Fruit fly (Drosophila melanogaster) whole organism, embryonic: ENCODE data around the gene CG17264.

Source experiments
- Adf1 ChIP-seq: fragments of 200-800 bp; sonication (Bioruptor generic); IDR thresholded peaks from 2 replicates; pipeline ENCODE4 v1.3.6; 2022; ENCODE audit warnings: missing biosample characterization, missing genetic modification characterization
- Aef1 ChIP-seq: fragments of 200-800 bp; sonication (Bioruptor generic); IDR thresholded peaks from 3 replicates; pipeline ENCODE4 v1.3.6; 2022; ENCODE audit warnings: missing biosample characterization, missing genetic modification characterization
- Asciz ChIP-seq: fragments of 200-800 bp; sonication (Bioruptor generic); optimal IDR thresholded peaks from 2 replicates; lab custom pipeline; 2017; ENCODE audit warnings: missing biosample characterization, mild to moderate bottlenecking, missing genetic modification characterization, missing genetic modification reagents
- CG10366 ChIP-seq: fragments of 200-800 bp; sonication (Bioruptor generic); IDR thresholded peaks from 2 replicates; pipeline ENCODE4 v1.3.6; 2022; ENCODE audit warnings: missing biosample characterization, missing genetic modification characterization
- CG10431 ChIP-seq: fragments of 200-800 bp; sonication (Bioruptor generic); optimal IDR thresholded peaks from 3 replicates; lab custom pipeline; 2018; ENCODE audit warnings: missing biosample characterization, mild to moderate bottlenecking, missing genetic modification characterization
- CG11247 ChIP-seq: fragments of 200-800 bp; sonication (Bioruptor generic); IDR thresholded peaks from 2 replicates; pipeline ENCODE4 v1.3.6; 2022; ENCODE audit warnings: missing biosample characterization, missing genetic modification characterization
- CG11456 ChIP-seq: fragments of 200-800 bp; sonication (Bioruptor generic); IDR thresholded peaks from 3 replicates; pipeline ENCODE4 v1.3.6; 2022; ENCODE audit warnings: missing biosample characterization, missing genetic modification characterization
- CG11696 ChIP-seq: fragments of 200-800 bp; sonication (Bioruptor generic); IDR thresholded peaks from 2 replicates; pipeline ENCODE4 v1.3.6; 2022; ENCODE audit warnings: missing biosample characterization, missing genetic modification characterization
- CG12942 ChIP-seq: fragments of 200-800 bp; sonication (Bioruptor generic); optimal IDR thresholded peaks from 3 replicates; lab custom pipeline; 2016; ENCODE audit warnings: missing biosample characterization, missing genetic modification characterization
- CG14860 ChIP-seq: fragments of 200-800 bp; sonication (Bioruptor generic); IDR thresholded peaks from 3 replicates; pipeline ENCODE4 v1.3.6; 2022; ENCODE audit warnings: missing biosample characterization, missing genetic modification characterization; ENCODE audit not compliant: partially characterized antibody
- CG15601 ChIP-seq: fragments of 200-800 bp; sonication (Bioruptor generic); optimal IDR thresholded peaks from 3 replicates; lab custom pipeline; 2019; ENCODE audit warnings: missing biosample characterization, mild to moderate bottlenecking, missing genetic modification characterization, moderate library complexity
- CG17186 ChIP-seq: fragments of 200-800 bp; sonication (Bioruptor generic); optimal IDR thresholded peaks from 3 replicates; lab custom pipeline; 2017; ENCODE audit warnings: missing biosample characterization, missing genetic modification reagents, missing genetic modification characterization
- CG17328 ChIP-seq: fragments of 200-800 bp; sonication (Bioruptor generic); IDR thresholded peaks from 2 replicates; pipeline ENCODE4 v1.3.6; 2022; ENCODE audit warnings: missing biosample characterization, missing genetic modification characterization
- CG18262 ChIP-seq: fragments of 200-800 bp; optimal IDR thresholded peaks from 3 replicates; lab custom pipeline; 2019; ENCODE audit warnings: missing biosample characterization, mild to moderate bottlenecking, missing genetic modification characterization, moderate library complexity
- CG2202 ChIP-seq: fragments of 200-800 bp; sonication (Bioruptor generic); optimal IDR thresholded peaks from 2 replicates; lab custom pipeline; 2018; ENCODE audit warnings: missing biosample characterization, mild to moderate bottlenecking, missing genetic modification characterization
- CG31441 ChIP-seq: fragments of 200-800 bp; sonication (Bioruptor generic); IDR thresholded peaks from 2 replicates; pipeline ENCODE4 v1.3.6; 2022; ENCODE audit warnings: missing biosample characterization, missing genetic modification characterization
- CG33557 ChIP-seq: fragments of 200-800 bp; sonication (Bioruptor generic); optimal IDR thresholded peaks from 2 replicates; lab custom pipeline; 2019; ENCODE audit warnings: missing biosample characterization, mild to moderate bottlenecking, missing genetic modification characterization, moderate library complexity
- CG4854 ChIP-seq: fragments of 200-800 bp; sonication (Bioruptor generic); optimal IDR thresholded peaks from 2 replicates; lab custom pipeline; 2016; ENCODE audit warnings: missing biosample characterization, missing genetic modification characterization, inconsistent platforms
- CG5953 ChIP-seq: fragments of 200-800 bp; sonication (Bioruptor generic); IDR thresholded peaks from 2 replicates; pipeline ENCODE4 v1.3.6; 2022; ENCODE audit warnings: missing biosample characterization, missing genetic modification characterization
- CG6683 ChIP-seq: fragments of 200-800 bp; sonication (Bioruptor generic); optimal IDR thresholded peaks from 2 replicates; lab custom pipeline; 2017; ENCODE audit warnings: missing biosample characterization, mild to moderate bottlenecking, missing genetic modification characterization, missing genetic modification reagents
- CG8944 ChIP-seq: fragments of 200-800 bp; sonication (Bioruptor generic); optimal IDR thresholded peaks from 3 replicates; lab custom pipeline; 2016; ENCODE audit warnings: missing biosample characterization, missing genetic modification characterization
- CHES-1-like ChIP-seq: fragments of 200-800 bp; sonication (Bioruptor generic); optimal IDR thresholded peaks from 2 replicates; lab custom pipeline; 2016; ENCODE audit warnings: missing biosample characterization, missing genetic modification characterization
- CkIIα-i1 ChIP-seq: fragments of 200-800 bp; sonication (Bioruptor generic); IDR thresholded peaks from 2 replicates; pipeline ENCODE4 v1.3.6; 2022; ENCODE audit warnings: missing biosample characterization, missing genetic modification characterization
- Dfd ChIP-seq, 2 experiments: fragments of >200 bp; optimal IDR thresholded peaks; 2 replicates each; lab custom pipeline; 2017; ENCODE audit warnings: missing biosample characterization in 2 of 2, missing genetic modification characterization in 2 of 2
- Dll ChIP-seq: fragments of 200-800 bp; sonication (Bioruptor generic); IDR thresholded peaks from 4 replicates; pipeline ENCODE4 v1.3.6; 2022; ENCODE audit warnings: missing biosample characterization, missing genetic modification characterization; ENCODE audit not compliant: partially characterized antibody
- Drgx ChIP-seq: fragments of 200-800 bp; sonication (Bioruptor generic); IDR thresholded peaks from 2 replicates; pipeline ENCODE4 v1.3.6; 2022; ENCODE audit warnings: missing biosample characterization, missing genetic modification characterization
- E2f1 ChIP-seq: fragments of 200-800 bp; sonication (Bioruptor generic); IDR thresholded peaks from 2 replicates; pipeline ENCODE4 v1.3.6; 2022; ENCODE audit warnings: missing biosample characterization, missing genetic modification characterization
- Ets97D ChIP-seq: fragments of 200-800 bp; sonication (Bioruptor generic); optimal IDR thresholded peaks from 3 replicates; lab custom pipeline; 2016; ENCODE audit warnings: missing biosample characterization, missing genetic modification characterization
- Jarid2 ChIP-seq: fragments of 200-800 bp; sonication (Bioruptor generic); optimal IDR thresholded peaks from 3 replicates; lab custom pipeline; 2017; ENCODE audit warnings: mild to moderate bottlenecking, missing biosample characterization, missing genetic modification reagents, missing genetic modification characterization
- Mes4 ChIP-seq: fragments of 200-800 bp; sonication (Bioruptor generic); optimal IDR thresholded peaks from 2 replicates; lab custom pipeline; 2016; ENCODE audit warnings: missing biosample characterization, missing genetic modification characterization
- Myb ChIP-seq: fragments of 200-800 bp; sonication (Bioruptor generic); optimal IDR thresholded peaks from 2 replicates; lab custom pipeline; 2016; ENCODE audit warnings: missing biosample characterization, missing genetic modification characterization
- NC2β ChIP-seq: fragments of 200-800 bp; sonication (Bioruptor generic); optimal IDR thresholded peaks from 2 replicates; lab custom pipeline; 2016; ENCODE audit warnings: missing biosample characterization, missing genetic modification characterization
- aop ChIP-seq: fragments of 200-800 bp; sonication (Bioruptor generic); IDR thresholded peaks from 2 replicates; pipeline ENCODE4 v1.3.6; 2022; ENCODE audit warnings: missing biosample characterization, missing genetic modification characterization
- croc ChIP-seq: fragments of 200-800 bp; sonication (Bioruptor generic); conservative IDR thresholded peaks from 3 replicates; pipeline ENCODE4 v1.3.6; 2022; ENCODE audit warnings: missing biosample characterization, missing genetic modification characterization
- danr ChIP-seq: fragments of 200-800 bp; sonication (Bioruptor generic); IDR thresholded peaks from 2 replicates; pipeline ENCODE4 v1.3.6; 2022; ENCODE audit warnings: missing biosample characterization, missing genetic modification characterization
- en ChIP-seq: fragments of 200-800 bp; sonication (Bioruptor generic); optimal IDR thresholded peaks from 2 replicates; lab custom pipeline; 2016; ENCODE audit warnings: missing biosample characterization, missing genetic modification characterization
- fd102C ChIP-seq: fragments of 200-800 bp; sonication (Bioruptor generic); optimal IDR thresholded peaks from 2 replicates; lab custom pipeline; 2018; ENCODE audit warnings: missing biosample characterization, mild to moderate bottlenecking, missing genetic modification characterization, moderate library complexity
- gcm ChIP-seq: fragments of 200-800 bp; sonication (Bioruptor generic); optimal IDR thresholded peaks from 2 replicates; lab custom pipeline; 2019; ENCODE audit warnings: missing biosample characterization, mild to moderate bottlenecking, missing genetic modification characterization, moderate library complexity
- grn ChIP-seq: fragments of 200-800 bp; sonication (Bioruptor generic); optimal IDR thresholded peaks from 3 replicates; lab custom pipeline; 2017; ENCODE audit warnings: missing biosample characterization, missing genetic modification characterization
- kah ChIP-seq: fragments of 200-800 bp; sonication (Bioruptor generic); optimal IDR thresholded peaks from 2 replicates; lab custom pipeline; 2018; ENCODE audit warnings: missing biosample characterization, mild to moderate bottlenecking, missing genetic modification characterization
- lola ChIP-seq, 3 experiments: fragments of >200 bp in 2 of 3; fragments of 200-800 bp in 1 of 3; sonication (Bioruptor generic) in 1 of 3; optimal IDR thresholded peaks; 2 replicates each; lab custom pipeline; 2017 to 2019; ENCODE audit warnings: missing biosample characterization in 3 of 3, missing genetic modification characterization in 3 of 3, mild to moderate bottlenecking in 1 of 3, moderate library complexity in 1 of 3
- mirr ChIP-seq: fragments of 200-800 bp; sonication (Bioruptor generic); optimal IDR thresholded peaks from 3 replicates; lab custom pipeline; 2018; ENCODE audit warnings: missing biosample characterization, mild to moderate bottlenecking, missing genetic modification characterization
- oc ChIP-seq: fragments of 200-800 bp; sonication (Bioruptor generic); optimal IDR thresholded peaks from 2 replicates; lab custom pipeline; 2018; ENCODE audit warnings: missing biosample characterization, mild to moderate bottlenecking, missing genetic modification characterization, moderate library complexity
- pfk ChIP-seq: fragments of 200-800 bp; sonication (Bioruptor generic); optimal IDR thresholded peaks from 2 replicates; lab custom pipeline; 2018; ENCODE audit warnings: missing biosample characterization, mild to moderate bottlenecking, missing genetic modification characterization, moderate library complexity
- pita ChIP-seq: fragments of 200-800 bp; sonication (Bioruptor generic); optimal IDR thresholded peaks from 2 replicates; lab custom pipeline; 2017; ENCODE audit warnings: missing biosample characterization, mild to moderate bottlenecking, missing genetic modification characterization
- pum ChIP-seq: fragments of 200-800 bp; sonication (Bioruptor generic); optimal IDR thresholded peaks from 2 replicates; lab custom pipeline; 2016; ENCODE audit warnings: missing biosample characterization, missing genetic modification characterization
- pzg ChIP-seq: fragments of 200-800 bp; sonication (Bioruptor generic); optimal IDR thresholded peaks from 3 replicates; lab custom pipeline; 2018; ENCODE audit warnings: missing biosample characterization, mild to moderate bottlenecking, missing genetic modification characterization, moderate library complexity
- slbo ChIP-seq: fragments of 200-800 bp; sonication (Bioruptor generic); IDR thresholded peaks from 2 replicates; pipeline ENCODE4 v1.3.6; 2022; ENCODE audit warnings: missing biosample characterization, missing genetic modification characterization
- tx ChIP-seq: fragments of 200-800 bp; sonication (Bioruptor generic); optimal IDR thresholded peaks from 2 replicates; lab custom pipeline; 2016; ENCODE audit warnings: missing biosample characterization, missing genetic modification characterization
- zen ChIP-seq: fragments of 200-800 bp; sonication (Bioruptor generic); optimal IDR thresholded peaks from 3 replicates; lab custom pipeline; 2018; ENCODE audit warnings: missing biosample characterization, mild to moderate bottlenecking, missing genetic modification characterization, moderate library complexity

CG17264 gene

dm6 chr2L:2972439-2972936, 45.8 kb upstream of the CG17264 start, which contains the start of the genes Rrp1 and gammaTub23C (continued):
- TF ChIP-seq CG4854 (GFP tag; lab: Kevin White, UChicago) (peak; percentile 76), NC2β (GFP tag; lab: Kevin White, UChicago) (peak; percentile 55), pum (GFP tag; lab: Kevin White, UChicago) (peak; percentile 74), slbo (GFP tag; lab: Robert Waterston, UW) (peak; percentile 91), CG31441 (GFP tag; lab: Robert Waterston, UW) (peak; percentile 94), Dfd (GFP tag; optimal IDR thresholded peaks at IDR 0.05; lab: Kevin White, UChicago) (peak in 1 of 2 experiments; percentile 56), Mes4 (GFP tag; lab: Kevin White, UChicago) (peak; percentile 72), croc (GFP tag; lab: Robert Waterston, UW) (peak; percentile 85), CG2202 (tag; lab: Kevin White, UChicago) (peak; percentile 80), CG10366 (GFP tag; lab: Robert Waterston, UW) (peak; percentile 72), E2f1 (GFP tag; lab: Robert Waterston, UW) (peak; percentile 79), CG33557 (GFP tag; lab: Kevin White, UChicago) (peak; percentile 90), gcm (GFP tag; lab: Kevin White, UChicago) (peak; percentile 86), CG11696 (0 out of 2 replicates have a peak, but pooled peaks have one; percentile 38), pzg (GFP tag; lab: Kevin White, UChicago) (peak; percentile 35), CG10431 (peak; percentile 80), Drgx (peak; percentile 59; the same call in 1 of the 2 replicates), pfk (GFP tag; lab: Kevin White, UChicago) (peak; percentile 16), Asciz (peak; percentile 81), kah (peak; percentile 66), CG8944 (GFP tag; lab: Kevin White, UChicago) (peak; percentile 63), mirr (GFP tag; lab: Kevin White, UChicago) (peak; percentile 51), CG14860 (GFP tag; lab: Robert Waterston, UW) (no peak), pita (no peak), Dll (GFP tag; lab: Robert Waterston, UW) (no peak), CG17186 (GFP tag; lab: Kevin White, UChicago) (peak; percentile 64), CG18262 (peak; percentile 95), CG15601 (tag; lab: Kevin White, UChicago) (peak; percentile 82), CG12942 (GFP tag; lab: Kevin White, UChicago) (peak; percentile 88), Myb (GFP tag; lab: Kevin White, UChicago) (peak; percentile 56), Jarid2 (GFP tag; lab: Kevin White, UChicago) (no peak), CG17328 (GFP tag; lab: Robert Waterston, UW) (peak; percentile 43; the same call in 1 of the 2 replicates), lola (GFP tag; optimal IDR thresholded peaks at IDR 0.05; lab: Kevin White, UChicago) (peak in 1 of 3 experiments; percentile 95), CG5953 (GFP tag; lab: Robert Waterston, UW) (peak; percentile 52), CHES-1-like (peak; percentile 78), CG6683 (GFP tag; lab: Kevin White, UChicago) (peak; percentile 52), Aef1 (GFP tag; lab: Robert Waterston, UW) (peak; percentile 85), aop (GFP tag; lab: Robert Waterston, UW) (no peak), CG11456 (peak; percentile 77; the same call in 2 of the 3 replicates), Ets97D (GFP tag; lab: Kevin White, UChicago) (peak; percentile 37), zen (tag; lab: Kevin White, UChicago) (peak; percentile 81), danr (GFP tag; lab: Robert Waterston, UW) (peak; percentile 47; the same call in 1 of the 2 replicates), grn (GFP tag; lab: Kevin White, UChicago) (no peak), CkIIα-i1 (GFP tag; lab: Robert Waterston, UW) (no peak), tx (peak; percentile 40), CG11247 (GFP tag; lab: Robert Waterston, UW) (peak; percentile 66), en (peak; percentile 16), oc (tag; lab: Kevin White, UChicago) (peak; percentile 67), fd102C (GFP tag; lab: Kevin White, UChicago) (peak; percentile 54), Adf1 (GFP tag; lab: Robert Waterston, UW) (no peak; the same call in 1 of the 2 replicates)
